Fruit fly (Drosophila melanogaster): ENCODE data around the gene GC1.

The GC1 gene

dm6 chr3R:11962739-11963214 lies 4.7 kb upstream of the GC1 start, which contains the start of the genes CG3281 and aurA (continued):
- TF ChIP-seq mam (GFP tag; optimal IDR thresholded peaks at IDR 0.05) (peak; percentile 85), CG6765 (GFP tag; optimal IDR thresholded peaks at IDR 0.05) (peak; percentile 1), HLH54F (GFP tag; optimal IDR thresholded peaks at IDR 0.05) (peak; percentile 80), CG4328 (GFP tag; optimal IDR thresholded peaks at IDR 0.05) (peak; percentile 62), Sin3A (optimal IDR thresholded peaks at IDR 0.05) (peak; percentile 90), CG17912 (GFP tag; optimal IDR thresholded peaks at IDR 0.05) (no peak), CG12104 (GFP tag; optimal IDR thresholded peaks at IDR 0.05) (peak; percentile 46), gce (GFP tag; IDR thresholded peaks at IDR 0.05) (no peak), grn (GFP tag; optimal IDR thresholded peaks at IDR 0.05) (peak; percentile 92), CG9215 (GFP tag; IDR thresholded peaks at IDR 0.05) (peak; percentile 84), tup (GFP tag; optimal IDR thresholded peaks at IDR 0.05) (peak; percentile 42), CG4854 (GFP tag; optimal IDR thresholded peaks at IDR 0.05) (no peak), sens (GFP tag) (peak; percentile 97), bsh (GFP tag; optimal IDR thresholded peaks at IDR 0.05) (peak in 1 of 2 experiments; percentile 54), CG13424 (tag; optimal IDR thresholded peaks at IDR 0.05) (peak; percentile 79), ewg (GFP tag; optimal IDR thresholded peaks at IDR 0.05) (peak; percentile 46), CG11723 (GFP tag; optimal IDR thresholded peaks at IDR 0.05) (peak; percentile 35), gt (GFP tag; IDR thresholded peaks at IDR 0.05) (no peak), Spps (tag; optimal IDR thresholded peaks at IDR 0.05) (peak; percentile 35), cas (GFP tag; IDR thresholded peaks at IDR 0.05) (peak; percentile 46; the same call in 1 of the 2 replicates), D19B (GFP tag; optimal IDR thresholded peaks at IDR 0.05) (peak; percentile 26), hbn (GFP tag; IDR thresholded peaks at IDR 0.05; ENCODE audit: partially characterized antibody) (peak; percentile 97), CG12659 (GFP tag; optimal IDR thresholded peaks at IDR 0.05) (peak; percentile 88), CG13894 (tag; optimal IDR thresholded peaks at IDR 0.05) (peak; percentile 48), fu2 (GFP tag; optimal IDR thresholded peaks at IDR 0.05) (peak; percentile 76), gem (tag; optimal IDR thresholded peaks at IDR 0.05) (peak; percentile 78), bcd (GFP tag; optimal IDR thresholded peaks at IDR 0.05) (peak; percentile 68), knrl (GFP tag; IDR thresholded peaks at IDR 0.05; ENCODE audit: partially characterized antibody) (peak; percentile 99), tap (tag; optimal IDR thresholded peaks at IDR 0.05) (no peak), CG7271 (tag; optimal IDR thresholded peaks at IDR 0.05) (peak; percentile 49), CG17361 (GFP tag; IDR thresholded peaks at IDR 0.05) (peak; percentile 87), CG10267 (tag; optimal IDR thresholded peaks at IDR 0.05) (peak; percentile 98), Dp (GFP tag; optimal IDR thresholded peaks at IDR 0.05) (peak; percentile 86), onecut (GFP tag; IDR thresholded peaks at IDR 0.05) (no peak), da (GFP tag; optimal IDR thresholded peaks at IDR 0.05) (no peak), twi (tag; optimal IDR thresholded peaks at IDR 0.05) (peak; percentile 75), cato (GFP tag; optimal IDR thresholded peaks at IDR 0.05; ENCODE audit: borderline replicate concordance) (peak; percentile 40), crp (GFP tag; optimal IDR thresholded peaks at IDR 0.05) (peak; percentile 94 to 96), D (optimal IDR thresholded peaks at IDR 0.05) (no peak), D (GFP tag; optimal IDR thresholded peaks at IDR 0.05) (peak; percentile 38), CG4820 (GFP tag; optimal IDR thresholded peaks at IDR 0.05) (peak; percentile 54), CG2199 (GFP tag; IDR thresholded peaks at IDR 0.05) (no peak), CG4707 (GFP tag; optimal IDR thresholded peaks at IDR 0.05) (no peak), wor (GFP tag; IDR thresholded peaks at IDR 0.05) (peak; percentile 16; the same call in 1 of the 2 replicates), zen (tag; optimal IDR thresholded peaks at IDR 0.05) (peak; percentile 75), CG2889 (GFP tag; IDR thresholded peaks at IDR 0.05) (no peak), lola (GFP tag; optimal IDR thresholded peaks at IDR 0.05) (peak in 1 of 3 experiments; percentile 80), Atf6 (GFP tag; IDR thresholded peaks at IDR 0.05) (peak; percentile 56), Dip2 (GFP tag; IDR thresholded peaks at IDR 0.05) (no peak), HLH4C (GFP tag; IDR thresholded peaks at IDR 0.05; ENCODE audit: partially characterized antibody) (peak; percentile 93)
